Worm (Caenorhabditis elegans) whole organism, L1 larva: Measurements from ENCODE around the gene cest-2.2.

ENCODE experiments used
- C34B4.2 ChIP-seq: sonication (generic microtip); optimal IDR thresholded peaks from 2 replicates; lab custom pipeline; 2017; ENCODE audit warnings: mild to moderate bottlenecking, missing genetic modification characterization, missing compliant biosample characterization
- ama-1 ChIP-seq: fragments of 150-350 bp; optimal IDR thresholded peaks from 2 replicates; lab custom pipeline; 2014
- blmp-1 ChIP-seq: fragments of 150-350 bp; optimal IDR thresholded peaks from 2 replicates; lab custom pipeline; 2014; ENCODE audit warnings: missing biosample characterization, missing genetic modification characterization
- elt-2 ChIP-seq: sonication (generic microtip); optimal IDR thresholded peaks from 2 replicates; lab custom pipeline; 2016; ENCODE audit warnings: missing genetic modification characterization, mild to moderate bottlenecking, inconsistent platforms, missing compliant biosample characterization, missing genetic modification reagents
- fkh-10 ChIP-seq: sonication (generic microtip); optimal IDR thresholded peaks from 2 replicates; lab custom pipeline; 2017; ENCODE audit warnings: missing biosample characterization, missing genetic modification reagents, missing genetic modification characterization
- fos-1 ChIP-seq: fragments of 150-350 bp; optimal IDR thresholded peaks from 2 replicates; lab custom pipeline; 2014; ENCODE audit warnings: missing biosample characterization, missing genetic modification characterization
- mep-1 ChIP-seq: fragments of 150-350 bp; optimal IDR thresholded peaks from 2 replicates; lab custom pipeline; 2014; ENCODE audit warnings: missing biosample characterization, missing genetic modification characterization
- nhr-12 ChIP-seq: sonication (generic microtip); optimal IDR thresholded peaks from 2 replicates; lab custom pipeline; 2017; ENCODE audit warnings: missing biosample characterization, missing genetic modification characterization
- nhr-28 ChIP-seq: fragments of 150-350 bp; optimal IDR thresholded peaks from 2 replicates; lab custom pipeline; 2014; ENCODE audit warnings: missing biosample characterization, missing genetic modification characterization

ce11 chrV:14150966-14151365, 24.2 kb downstream of the cest-2.2 start:
- TF ChIP-seq nhr-12 (tag; lab: Kevin White, UChicago) (no peak), mep-1 (tag; lab: Kevin White, UChicago) (peak; percentile 27), fos-1 (no peak), blmp-1 (tag; lab: Kevin White, UChicago) (peak; percentile 29), fkh-10 (GFP tag; lab: Kevin White, UChicago) (no peak), C34B4.2 (no peak), ama-1 (lab: Kevin White, UChicago) (no peak), nhr-28 (tag; lab: Kevin White, UChicago) (no peak), elt-2 (tag; lab: Kevin White, UChicago) (no peak)
